Worm (Caenorhabditis elegans) whole organism, L2 larva: ENCODE results near the gene F49E2.2.
A peak's percentile ranks its signal among the peaks of the same experiment; 100 is the strongest.

Experiments
- C34F6.9 ChIP-seq: fragments of 150-350 bp; optimal IDR thresholded peaks from 2 replicates; lab custom pipeline; 2014; ENCODE audit warnings: missing biosample characterization, missing genetic modification characterization
- R02D3.7 ChIP-seq: fragments of 150-350 bp; optimal IDR thresholded peaks from 2 replicates; lab custom pipeline; 2014; ENCODE audit warnings: missing biosample characterization, missing genetic modification characterization
- ZK546.5 ChIP-seq: sonication (generic microtip); optimal IDR thresholded peaks from 2 replicates; lab custom pipeline; 2017; ENCODE audit warnings: missing biosample characterization, missing genetic modification characterization
- alr-1 ChIP-seq: fragments of 150-350 bp; optimal IDR thresholded peaks from 2 replicates; lab custom pipeline; 2014; ENCODE audit warnings: missing biosample characterization, missing genetic modification characterization
- aly-2 ChIP-seq: fragments of 150-350 bp; optimal IDR thresholded peaks from 2 replicates; lab custom pipeline; 2014; ENCODE audit warnings: missing biosample characterization, missing genetic modification characterization
- blmp-1 ChIP-seq: sonication (generic microtip); optimal IDR thresholded peaks from 2 replicates; lab custom pipeline; 2017; ENCODE audit warnings: missing genetic modification characterization, mild to moderate bottlenecking, missing compliant biosample characterization, antibody characterized with exemption, moderate library complexity; ENCODE audit not compliant: insufficient read depth
- ceh-82 ChIP-seq: fragments of 150-350 bp; optimal IDR thresholded peaks from 2 replicates; lab custom pipeline; 2014; ENCODE audit warnings: missing biosample characterization, missing genetic modification characterization
- crh-2 ChIP-seq: sonication (generic microtip); optimal IDR thresholded peaks from 2 replicates; lab custom pipeline; 2017; ENCODE audit warnings: missing biosample characterization, missing genetic modification characterization
- dmd-4 ChIP-seq: sonication (generic microtip); optimal IDR thresholded peaks from 2 replicates; lab custom pipeline; 2017; ENCODE audit warnings: missing biosample characterization, missing genetic modification characterization
- egl-27 ChIP-seq: sonication (generic microtip); optimal IDR thresholded peaks from 3 replicates; lab custom pipeline; 2017; ENCODE audit warnings: missing biosample characterization, missing genetic modification reagents, missing genetic modification characterization
- elt-3 ChIP-seq: sonication (generic microtip); optimal IDR thresholded peaks from 2 replicates; lab custom pipeline; 2017; ENCODE audit warnings: missing biosample characterization, missing genetic modification characterization
- fos-1 ChIP-seq: fragments of 150-350 bp; optimal IDR thresholded peaks from 2 replicates; lab custom pipeline; 2014; ENCODE audit warnings: missing biosample characterization, missing genetic modification characterization
- gmeb-1 ChIP-seq: fragments of 150-350 bp; optimal IDR thresholded peaks from 2 replicates; lab custom pipeline; 2014; ENCODE audit warnings: missing biosample characterization, missing genetic modification characterization
- lin-11 ChIP-seq: fragments of 150-350 bp; sonication (generic microtip); optimal IDR thresholded peaks from 2 replicates; lab custom pipeline; 2014; ENCODE audit warnings: missing biosample characterization, missing genetic modification characterization, inconsistent platforms, mixed read lengths
- lin-39 ChIP-seq: fragments of 150-350 bp; optimal IDR thresholded peaks from 2 replicates; lab custom pipeline; 2014; ENCODE audit warnings: missing biosample characterization, missing genetic modification reagents, missing genetic modification characterization
- lsy-2 ChIP-seq, 2 experiments: fragments of 150-350 bp in 1 of 2; sonication (generic microtip) in 1 of 2; optimal IDR thresholded peaks; 2 replicates each; lab custom pipeline; 2014 to 2017; ENCODE audit warnings: missing biosample characterization in 2 of 2, missing genetic modification characterization in 2 of 2
- mab-5 ChIP-seq: fragments of 150-350 bp; optimal IDR thresholded peaks from 2 replicates; lab custom pipeline; 2014; ENCODE audit warnings: missing biosample characterization, missing genetic modification characterization
- mbf-1 ChIP-seq: sonication (generic microtip); optimal IDR thresholded peaks from 2 replicates; lab custom pipeline; 2017; ENCODE audit warnings: missing biosample characterization, missing genetic modification characterization
- mdl-1 ChIP-seq, 2 experiments: fragments of 150-350 bp in 1 of 2; sonication (generic microtip) in 1 of 2; optimal IDR thresholded peaks; 2 replicates each; lab custom pipeline; 2017; ENCODE audit warnings: missing biosample characterization in 2 of 2, missing genetic modification characterization in 2 of 2
- nhr-129 ChIP-seq: fragments of 150-350 bp; optimal IDR thresholded peaks from 2 replicates; lab custom pipeline; 2014; ENCODE audit warnings: missing biosample characterization, missing genetic modification characterization
- nhr-21 ChIP-seq: fragments of 150-350 bp; optimal IDR thresholded peaks from 2 replicates; lab custom pipeline; 2014; ENCODE audit warnings: missing biosample characterization, missing genetic modification characterization
- nhr-237 ChIP-seq: fragments of 150-350 bp; optimal IDR thresholded peaks from 2 replicates; lab custom pipeline; 2014; ENCODE audit warnings: missing biosample characterization, missing genetic modification characterization
- nhr-25 ChIP-seq: fragments of 150-350 bp; sonication (generic microtip); optimal IDR thresholded peaks from 3 replicates; lab custom pipeline; 2014; ENCODE audit warnings: missing biosample characterization, missing genetic modification characterization
- nhr-6 ChIP-seq: fragments of 150-350 bp; optimal IDR thresholded peaks from 2 replicates; lab custom pipeline; 2014; ENCODE audit warnings: missing biosample characterization, missing genetic modification characterization
- nhr-77 ChIP-seq: fragments of 150-350 bp; optimal IDR thresholded peaks from 2 replicates; lab custom pipeline; 2014; ENCODE audit warnings: missing biosample characterization, missing genetic modification characterization
- peb-1 ChIP-seq: fragments of 150-350 bp; optimal IDR thresholded peaks from 2 replicates; lab custom pipeline; 2014; ENCODE audit warnings: missing biosample characterization, missing genetic modification characterization
- sma-3 ChIP-seq: sonication (generic microtip); optimal IDR thresholded peaks from 2 replicates; lab custom pipeline; 2016; ENCODE audit warnings: missing genetic modification reagents, missing genetic modification characterization, missing compliant biosample characterization
- sma-9 ChIP-seq, 2 experiments: fragments of 150-350 bp in 1 of 2; sonication (generic microtip) in 1 of 2; optimal IDR thresholded peaks; 2 replicates each; lab custom pipeline; 2014 to 2016; ENCODE audit warnings: missing genetic modification characterization in 2 of 2, mild to moderate bottlenecking in 1 of 2, missing biosample characterization in 1 of 2, missing compliant biosample characterization in 1 of 2, missing genetic modification reagents in 1 of 2, moderate library complexity in 1 of 2
- snpc-4 ChIP-seq: fragments of 150-350 bp; optimal IDR thresholded peaks from 2 replicates; lab custom pipeline; 2014; ENCODE audit warnings: missing biosample characterization, missing genetic modification characterization
- unc-39 ChIP-seq: fragments of 150-350 bp; optimal IDR thresholded peaks from 2 replicates; lab custom pipeline; 2014; ENCODE audit warnings: missing biosample characterization, missing genetic modification characterization
- unc-55 ChIP-seq: fragments of 150-350 bp; sonication (generic microtip); optimal IDR thresholded peaks from 3 replicates; lab custom pipeline; 2014; ENCODE audit warnings: missing biosample characterization, missing genetic modification reagents, missing genetic modification characterization
- unc-62 ChIP-seq: fragments of 150-350 bp; optimal IDR thresholded peaks from 2 replicates; lab custom pipeline; 2014; ENCODE audit warnings: missing biosample characterization, missing genetic modification reagents, missing genetic modification characterization
- ztf-1 ChIP-seq: fragments of 200-800 bp; sonication (Bioruptor generic); conservative IDR thresholded peaks from 2 replicates; pipeline ENCODE4 v1.3.6; 2022; ENCODE audit warnings: missing genetic modification characterization, missing compliant biosample characterization
- ztf-4 ChIP-seq: fragments of 150-350 bp; optimal IDR thresholded peaks from 2 replicates; lab custom pipeline; 2014; ENCODE audit warnings: missing biosample characterization, missing genetic modification characterization

The F49E2.2 gene

DNA sequence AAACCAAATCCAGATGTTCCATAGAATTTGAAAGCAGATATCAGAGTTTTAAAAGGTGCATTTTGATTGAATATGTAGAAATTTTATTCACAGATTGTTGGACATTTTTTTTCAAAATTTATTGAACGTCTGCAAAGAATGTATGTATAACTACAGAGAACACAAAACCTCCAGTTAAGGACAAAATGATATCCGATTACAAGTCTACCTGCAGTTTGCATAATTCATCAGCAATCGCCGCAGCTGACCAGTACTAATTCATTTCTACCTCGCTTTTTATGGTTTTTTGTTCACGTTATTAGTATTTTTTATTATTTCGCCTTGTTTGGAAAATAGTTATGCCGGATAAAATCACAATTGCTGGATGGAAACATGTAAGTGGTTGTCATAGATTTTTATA lies 22.6 kb downstream of the F49E2.2 start, which contains the start of gene del-8:
TSS of gene del-8 (plus strand) at position 301 of the 400 bp plus-strand sequence.
- TF ChIP-seq sma-3 (GFP tag; lab: Kevin White, UChicago): no peak

ce11 chrX:9597299-9597698 lies 30.8 kb downstream of the F49E2.2 start:
- TF ChIP-seq ceh-82 (no peak), egl-27 (no peak), dmd-4 (tag; lab: Kevin White, UChicago) (no peak), lin-11 (tag; lab: Kevin White, UChicago) (no peak), gmeb-1 (no peak), elt-3 (tag; lab: Kevin White, UChicago) (no peak), unc-55 (GFP tag; lab: Kevin White, UChicago) (no peak), ZK546.5 (tag; lab: Kevin White, UChicago) (no peak), unc-62 (no peak), nhr-25 (tag; lab: Kevin White, UChicago) (no peak), nhr-6 (tag; lab: Kevin White, UChicago) (no peak), nhr-21 (tag; lab: Kevin White, UChicago) (no peak), peb-1 (tag; lab: Kevin White, UChicago) (no peak)

- TF ChIP-seq fos-1 (tag; lab: Kevin White, UChicago) (peak; percentile 2), snpc-4 (no peak), ceh-82 (no peak), nhr-129 (no peak), peb-1 (tag; lab: Kevin White, UChicago) (no peak), nhr-21 (tag; lab: Kevin White, UChicago) (no peak), sma-9 (GFP tag; optimal IDR thresholded peaks at IDR 0.05; lab: Kevin White, UChicago) (peak; percentile 35), sma-9 (tag; optimal IDR thresholded peaks at IDR 0.05; lab: Kevin White, UChicago) (no peak), crh-2 (no peak), lin-39 (tag; lab: Kevin White, UChicago) (no peak), ztf-1 (GFP tag; lab: Robert Waterston, UW) (no peak), lsy-2 (tag; optimal IDR thresholded peaks at IDR 0.05; lab: Kevin White, UChicago) (no peak), unc-39 (tag; lab: Kevin White, UChicago) (no peak)
Measured at ce11 chrX:9602625-9603024, 36.1 kb downstream of the F49E2.2 start.

- TF ChIP-seq mab-5 (tag; lab: Kevin White, UChicago) (no peak), alr-1 (tag; lab: Kevin White, UChicago) (no peak), nhr-25 (tag; lab: Kevin White, UChicago) (no peak)
Measured at ce11 chrX:9603180-9603579, 36.7 kb downstream of the F49E2.2 start.

- TF ChIP-seq crh-2 (no peak), blmp-1 (peak; percentile 68), fos-1 (tag; lab: Kevin White, UChicago) (peak; percentile 32)
- TF ChIP-seq, all 48 proteins: peak for 2
Measured at ce11 chrX:9608127-9608526, 41.6 kb downstream of the F49E2.2 start.

DNA sequence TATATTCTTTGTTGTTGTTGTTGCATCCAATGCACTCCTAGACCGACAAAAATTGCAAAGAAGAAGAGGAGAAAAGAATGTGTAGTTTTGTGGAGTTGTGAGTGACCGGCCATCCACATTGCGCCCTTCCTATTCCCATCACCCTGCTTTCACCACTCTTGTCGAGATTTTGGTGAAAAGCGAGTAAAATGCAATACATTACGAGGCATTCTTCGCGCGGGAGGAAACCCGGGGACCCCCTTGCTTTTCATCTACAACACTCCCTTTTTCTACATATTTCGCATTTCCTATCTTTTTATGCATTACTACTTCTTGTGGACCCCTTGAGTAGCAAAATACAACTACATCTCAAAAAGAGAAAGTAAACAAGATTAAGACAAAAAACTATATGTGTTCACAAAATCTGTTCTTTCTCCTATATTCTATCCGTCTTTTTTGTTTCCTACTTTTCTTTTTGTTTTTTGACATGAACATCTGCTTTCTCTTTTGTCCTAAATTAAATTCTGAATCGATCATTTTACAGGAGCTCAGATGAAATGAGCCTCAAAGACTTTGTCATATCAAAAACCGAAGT lies 43.6 kb downstream of the F49E2.2 start, which contains the start of gene C11E4.6:
TSS of gene C11E4.6 (plus strand) at position 524 of the 574 bp plus-strand sequence.
- no peak for TF ChIP-seq mbf-1
- no peak for TF ChIP-seq dmd-4 (tag; lab: Kevin White, UChicago)
- no peak for TF ChIP-seq lin-11 (tag; lab: Kevin White, UChicago)
- no peak for TF ChIP-seq ZK546.5 (tag; lab: Kevin White, UChicago)
- TF ChIP-seq ztf-4 (tag; lab: Kevin White, UChicago): no peak
- no peak for TF ChIP-seq ztf-1 (GFP tag; lab: Robert Waterston, UW)
- TF ChIP-seq snpc-4: no peak
- TF ChIP-seq nhr-237 (tag; lab: Kevin White, UChicago): no peak
- no peak for TF ChIP-seq lsy-2 (tag; optimal IDR thresholded peaks at IDR 0.05; lab: Kevin White, UChicago)
- TF ChIP-seq C34F6.9 (tag; lab: Kevin White, UChicago): no peak
- no peak for TF ChIP-seq nhr-6 (tag; lab: Kevin White, UChicago)
- no peak for TF ChIP-seq nhr-129
- no peak for TF ChIP-seq aly-2 (tag; lab: Kevin White, UChicago)
- no peak for TF ChIP-seq crh-2
- TF ChIP-seq elt-3 (tag; lab: Kevin White, UChicago): no peak
- no peak for TF ChIP-seq nhr-77 (tag; lab: Kevin White, UChicago)
- no peak for TF ChIP-seq R02D3.7 (tag; lab: Kevin White, UChicago)
- no peak for TF ChIP-seq mdl-1 (tag; optimal IDR thresholded peaks at IDR 0.05; lab: Kevin White, UChicago)
- TF ChIP-seq unc-62: no peak
- TF ChIP-seq peb-1 (tag; lab: Kevin White, UChicago): no peak
